Worm (Caenorhabditis elegans) whole organism, L4/young adult: ENCODE data around the gene Y116A8C.10.

Experiments
- W03F9.2 ChIP-seq: fragments of 150-350 bp; optimal IDR thresholded peaks from 2 replicates; lab custom pipeline; 2014; ENCODE audit warnings: missing biosample characterization, missing genetic modification characterization
- him-1 ChIP-seq: sonication (generic microtip); optimal IDR thresholded peaks from 2 replicates; lab custom pipeline; 2016; ENCODE audit warnings: missing genotype, missing genetic modification reagents, missing genetic modification characterization, missing compliant biosample characterization

DNA sequence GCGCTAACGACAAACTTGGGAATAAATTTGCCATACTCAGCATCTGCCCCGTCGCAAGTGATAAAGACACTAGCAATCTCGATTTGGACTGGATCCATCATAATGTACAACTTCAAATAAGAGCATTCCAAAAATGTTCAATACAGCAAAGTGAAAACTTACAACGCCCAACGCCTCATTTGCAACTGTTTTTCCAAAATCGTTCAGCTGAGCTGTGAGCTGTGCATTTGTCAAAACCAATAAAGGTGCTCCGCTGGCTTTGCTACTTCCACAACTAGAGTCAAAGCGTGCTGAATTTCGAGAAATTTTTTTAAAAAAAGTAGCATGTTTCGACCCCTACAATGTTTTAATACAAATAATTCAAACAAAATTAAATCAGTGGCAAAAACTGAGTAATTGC is 7.8 kb downstream of the Y116A8C.10 start, which contains the start of gene Y116A8C.49:
- no peak for TF ChIP-seq him-1 (tag; lab: Kevin White, UChicago)
- no peak for TF ChIP-seq W03F9.2 (tag; lab: Kevin White, UChicago)
